Worm (Caenorhabditis elegans) whole organism, L1 larva: ENCODE data around the gene rab-14.

Experiments
- alr-1 ChIP-seq: fragments of 200-800 bp; sonication (Bioruptor generic); optimal IDR thresholded peaks from 2 replicates; lab custom pipeline; 2018; ENCODE audit warnings: borderline replicate concordance, mild to moderate bottlenecking, missing genetic modification characterization, missing compliant biosample characterization
- aly-2 ChIP-seq: fragments of 150-350 bp; optimal IDR thresholded peaks from 2 replicates; lab custom pipeline; 2014; ENCODE audit warnings: missing biosample characterization, missing genetic modification characterization
- blmp-1 ChIP-seq: fragments of 150-350 bp; optimal IDR thresholded peaks from 2 replicates; lab custom pipeline; 2014; ENCODE audit warnings: missing biosample characterization, missing genetic modification characterization
- ceh-8 ChIP-seq: fragments of 200-800 bp; sonication (Bioruptor generic); optimal IDR thresholded peaks from 2 replicates; lab custom pipeline; 2018; ENCODE audit warnings: mild to moderate bottlenecking, missing genetic modification characterization, moderate library complexity, missing compliant biosample characterization
- ceh-82 ChIP-seq, 3 experiments: fragments of 150-350 bp in 1 of 3; sonication (generic microtip) in 2 of 3; optimal IDR thresholded peaks; 2 replicates each; lab custom pipeline; 2014 to 2017; ENCODE audit warnings: missing biosample characterization in 3 of 3, missing genetic modification characterization in 3 of 3
- ceh-90 ChIP-seq: sonication (generic microtip); optimal IDR thresholded peaks from 2 replicates; lab custom pipeline; 2016; ENCODE audit warnings: missing genetic modification characterization, missing compliant biosample characterization
- ces-1 ChIP-seq: fragments of 150-350 bp; optimal IDR thresholded peaks from 2 replicates; lab custom pipeline; 2014; ENCODE audit warnings: missing biosample characterization, missing genetic modification reagents, missing genetic modification characterization
- dpl-1 ChIP-seq, 3 experiments: fragments of 150-350 bp in 2 of 3; sonication (generic microtip) in 1 of 3; optimal IDR thresholded peaks; 2 replicates each; lab custom pipeline; 2014 to 2017; ENCODE audit warnings: missing biosample characterization in 3 of 3, missing genetic modification characterization in 3 of 3, missing genetic modification reagents in 3 of 3
- efl-1 ChIP-seq, 4 experiments: fragments of 150-350 bp; optimal IDR thresholded peaks in 3 of 4; peaks in 1 of 4; 1 replicate in 1 of 4; 2 replicates in 3 of 4; lab custom pipeline; 2014; ENCODE audit warnings: missing biosample characterization in 2 of 4, missing genetic modification characterization in 2 of 4, missing genetic modification reagents in 2 of 4
- efl-3 ChIP-seq: fragments of 200-800 bp; sonication (Bioruptor generic); optimal IDR thresholded peaks from 2 replicates; lab custom pipeline; 2018; ENCODE audit warnings: mild to moderate bottlenecking, missing genetic modification characterization, missing compliant biosample characterization
- egl-27 ChIP-seq, 2 experiments: fragments of 150-350 bp in 1 of 2; sonication (generic microtip); optimal IDR thresholded peaks; 3 replicates each; lab custom pipeline; 2017 to 2018; ENCODE audit warnings: missing biosample characterization in 2 of 2, missing genetic modification characterization in 2 of 2, missing genetic modification reagents in 2 of 2
- elt-3 ChIP-seq, 6 experiments: fragments of 150-350 bp in 1 of 6; sonication (generic microtip); optimal IDR thresholded peaks; 2 replicates each; lab custom pipeline; 2017 to 2018; ENCODE audit warnings: missing biosample characterization in 6 of 6, missing genetic modification characterization in 6 of 6, inconsistent platforms in 1 of 6
- ets-5 ChIP-seq: fragments of 200-800 bp; sonication (Bioruptor generic); IDR thresholded peaks from 2 replicates; pipeline ENCODE4 v1.3.6; 2022; ENCODE audit warnings: missing genetic modification characterization, missing compliant biosample characterization
- fkh-10 ChIP-seq: sonication (generic microtip); optimal IDR thresholded peaks from 2 replicates; lab custom pipeline; 2017; ENCODE audit warnings: missing biosample characterization, missing genetic modification reagents, missing genetic modification characterization
- fkh-4 ChIP-seq: sonication (generic microtip); optimal IDR thresholded peaks from 2 replicates; lab custom pipeline; 2016; ENCODE audit warnings: missing compliant biosample characterization, missing genetic modification characterization, borderline replicate concordance
- grh-1 ChIP-seq: fragments of 200-800 bp; sonication (Bioruptor generic); IDR thresholded peaks from 2 replicates; pipeline ENCODE4 v1.3.6; 2022; ENCODE audit warnings: missing genetic modification reagents, missing genetic modification characterization, missing compliant biosample characterization
- hlh-17 ChIP-seq: fragments of 200-800 bp; sonication (Bioruptor generic); optimal IDR thresholded peaks from 2 replicates; lab custom pipeline; 2018; ENCODE audit warnings: missing genetic modification characterization, mild to moderate bottlenecking, missing compliant biosample characterization, moderate library complexity, borderline replicate concordance
- hlh-4 ChIP-seq: sonication (generic microtip); optimal IDR thresholded peaks from 2 replicates; lab custom pipeline; 2016; ENCODE audit warnings: mild to moderate bottlenecking, missing genetic modification characterization, missing compliant biosample characterization
- hpl-2 ChIP-seq: fragments of 150-350 bp; optimal IDR thresholded peaks from 2 replicates; lab custom pipeline; 2014; ENCODE audit warnings: missing biosample characterization, missing genetic modification reagents, missing genetic modification characterization
- irx-1 ChIP-seq: sonication (generic microtip); optimal IDR thresholded peaks from 2 replicates; lab custom pipeline; 2016; ENCODE audit warnings: missing genetic modification characterization, missing compliant biosample characterization
- isw-1 ChIP-seq: fragments of 200-800 bp; sonication (Bioruptor generic); IDR thresholded peaks from 2 replicates; pipeline ENCODE4 v1.3.6; 2022; ENCODE audit warnings: missing genetic modification characterization, missing compliant biosample characterization
- jun-1 ChIP-seq: fragments of 150-350 bp; optimal IDR thresholded peaks from 2 replicates; lab custom pipeline; 2014; ENCODE audit warnings: missing biosample characterization, missing genetic modification reagents, missing genetic modification characterization
- lin-13 ChIP-seq: fragments of 150-350 bp; optimal IDR thresholded peaks from 2 replicates; lab custom pipeline; 2014; ENCODE audit warnings: missing biosample characterization, missing genetic modification reagents, missing genetic modification characterization
- lin-14 ChIP-seq: fragments of 200-800 bp; sonication (Bioruptor generic); optimal IDR thresholded peaks from 2 replicates; lab custom pipeline; 2018; ENCODE audit warnings: mild to moderate bottlenecking, missing genetic modification characterization, moderate library complexity, missing compliant biosample characterization
- lin-15B ChIP-seq: fragments of 150-350 bp; sonication (generic microtip); optimal IDR thresholded peaks from 3 replicates; lab custom pipeline; 2014; ENCODE audit warnings: missing biosample characterization, missing genetic modification characterization
- lin-35 ChIP-seq, 2 experiments: fragments of 150-350 bp; optimal IDR thresholded peaks; 2 replicates each; lab custom pipeline; 2014; ENCODE audit warnings: missing biosample characterization in 2 of 2, missing genetic modification characterization in 2 of 2, missing genetic modification reagents in 2 of 2
- lin-39 ChIP-seq: fragments of 150-350 bp; optimal IDR thresholded peaks from 2 replicates; lab custom pipeline; 2014; ENCODE audit warnings: missing biosample characterization, missing genetic modification reagents, missing genetic modification characterization
- lir-3 ChIP-seq: sonication (generic microtip); optimal IDR thresholded peaks from 2 replicates; lab custom pipeline; 2016; ENCODE audit warnings: mild to moderate bottlenecking, missing genetic modification characterization, moderate library complexity, missing compliant biosample characterization; ENCODE audit not compliant: poor library complexity
- mdl-1 ChIP-seq, 2 experiments: fragments of 150-350 bp; optimal IDR thresholded peaks; 2 replicates each; lab custom pipeline; 2014 to 2017; ENCODE audit warnings: missing biosample characterization in 2 of 2, missing genetic modification characterization in 2 of 2, inconsistent platforms in 1 of 2
- mef-2 ChIP-seq: fragments of 150-350 bp; optimal IDR thresholded peaks from 2 replicates; lab custom pipeline; 2014; ENCODE audit warnings: missing biosample characterization, missing genetic modification characterization
- mep-1 ChIP-seq: fragments of 150-350 bp; optimal IDR thresholded peaks from 2 replicates; lab custom pipeline; 2014; ENCODE audit warnings: missing biosample characterization, missing genetic modification characterization
- nhr-19 ChIP-seq: fragments of 200-800 bp; sonication (Bioruptor generic); conservative IDR thresholded peaks from 2 replicates; pipeline ENCODE4 v1.3.6; 2022; ENCODE audit warnings: missing genetic modification characterization, missing compliant biosample characterization
- nhr-47 ChIP-seq: sonication (generic microtip); optimal IDR thresholded peaks from 2 replicates; lab custom pipeline; 2016; ENCODE audit warnings: mild to moderate bottlenecking, missing genetic modification characterization, moderate library complexity, missing compliant biosample characterization
- nhr-71 ChIP-seq: sonication (generic microtip); optimal IDR thresholded peaks from 2 replicates; lab custom pipeline; 2016; ENCODE audit warnings: mild to moderate bottlenecking, missing genetic modification characterization, moderate library complexity, missing compliant biosample characterization
- nhr-76 ChIP-seq: sonication (generic microtip); optimal IDR thresholded peaks from 2 replicates; lab custom pipeline; 2017; ENCODE audit warnings: missing biosample characterization, missing genetic modification characterization
- nhr-84 ChIP-seq: sonication (generic microtip); optimal IDR thresholded peaks from 2 replicates; lab custom pipeline; 2017; ENCODE audit warnings: missing biosample characterization, missing genetic modification characterization
- pag-3 ChIP-seq: sonication (generic microtip); optimal IDR thresholded peaks from 2 replicates; lab custom pipeline; 2017; ENCODE audit warnings: missing genetic modification characterization, mild to moderate bottlenecking, missing compliant biosample characterization, antibody characterized with exemption, borderline replicate concordance; ENCODE audit not compliant: insufficient read depth
- pax-3 ChIP-seq: fragments of 200-800 bp; sonication (Bioruptor generic); optimal IDR thresholded peaks from 2 replicates; lab custom pipeline; 2018; ENCODE audit warnings: mild to moderate bottlenecking, missing genetic modification characterization, moderate library complexity, missing compliant biosample characterization
- rnt-1 ChIP-seq: sonication (generic microtip); optimal IDR thresholded peaks from 2 replicates; lab custom pipeline; 2016; ENCODE audit warnings: mild to moderate bottlenecking, missing genetic modification characterization, moderate library complexity, missing compliant biosample characterization
- snpc-4 ChIP-seq: fragments of 150-350 bp; optimal IDR thresholded peaks from 2 replicates; lab custom pipeline; 2014; ENCODE audit warnings: missing biosample characterization, missing genetic modification characterization
- snu-23 ChIP-seq: sonication (generic microtip); optimal IDR thresholded peaks from 2 replicates; lab custom pipeline; 2016; ENCODE audit warnings: missing genetic modification characterization, missing compliant biosample characterization
- sox-4 ChIP-seq: sonication (generic microtip); optimal IDR thresholded peaks from 2 replicates; lab custom pipeline; 2016; ENCODE audit warnings: missing genetic modification characterization, missing compliant biosample characterization
- sptf-1 ChIP-seq: fragments of 150-350 bp; optimal IDR thresholded peaks from 2 replicates; lab custom pipeline; 2014; ENCODE audit warnings: missing biosample characterization, missing genetic modification characterization
- sup-37 ChIP-seq: fragments of 200-800 bp; sonication (Bioruptor generic); optimal IDR thresholded peaks from 2 replicates; lab custom pipeline; 2018; ENCODE audit warnings: mild to moderate bottlenecking, missing genetic modification characterization, missing compliant biosample characterization
- unc-130 ChIP-seq: fragments of 150-350 bp; optimal IDR thresholded peaks from 2 replicates; lab custom pipeline; 2017; ENCODE audit warnings: missing biosample characterization, missing genetic modification characterization, inconsistent platforms
- unc-30 ChIP-seq: sonication (generic microtip); optimal IDR thresholded peaks from 2 replicates; lab custom pipeline; 2017; ENCODE audit warnings: missing biosample characterization, missing genetic modification characterization
- unc-98 ChIP-seq: fragments of 200-800 bp; sonication (Bioruptor generic); IDR thresholded peaks from 2 replicates; pipeline ENCODE4 v1.3.6; 2022; ENCODE audit warnings: missing genetic modification characterization, missing compliant biosample characterization
- vab-15 ChIP-seq: sonication (generic microtip); optimal IDR thresholded peaks from 2 replicates; lab custom pipeline; 2017; ENCODE audit warnings: missing genotype, mild to moderate bottlenecking, missing genetic modification characterization, missing compliant biosample characterization
- zag-1 ChIP-seq: fragments of 150-350 bp; optimal IDR thresholded peaks from 2 replicates; lab custom pipeline; 2014; ENCODE audit warnings: missing biosample characterization, missing genetic modification characterization
- ztf-4 ChIP-seq: fragments of 150-350 bp; optimal IDR thresholded peaks from 2 replicates; lab custom pipeline; 2014; ENCODE audit warnings: missing biosample characterization, missing genetic modification characterization

rab-14 gene

ce11 chrX:15609698-15610097, 3.3 kb upstream of the rab-14 start:
- TF ChIP-seq unc-30 (tag; lab: Kevin White, UChicago) (no peak), efl-1 (optimal IDR thresholded peaks at IDR 0.05; lab: Kevin White, UChicago) (no peak), efl-1 (GFP tag; optimal IDR thresholded peaks at IDR 0.05 in 1 of 2; lab: Kevin White, UChicago) (peak in 1 of 2 experiments; percentile 69)

ce11 chrX:15608593-15608992, 2.2 kb upstream of the rab-14 start:
- TF ChIP-seq lin-14 (peak; percentile 54), mdl-1 (tag; optimal IDR thresholded peaks at IDR 0.05; lab: Kevin White, UChicago) (peak in 1 of 2 experiments; percentile 45), ceh-8 (GFP tag; lab: Kevin White, UChicago) (no peak), ceh-90 (tag; lab: Kevin White, UChicago) (no peak), ces-1 (GFP tag; lab: Kevin White, UChicago) (no peak), pax-3 (tag; lab: Kevin White, UChicago) (no peak), blmp-1 (tag; lab: Kevin White, UChicago) (no peak), lin-39 (tag; lab: Kevin White, UChicago) (no peak), pag-3 (tag; lab: Kevin White, UChicago) (no peak), mep-1 (no peak), lin-15B (tag; lab: Kevin White, UChicago) (no peak), elt-3 (tag; optimal IDR thresholded peaks at IDR 0.05; lab: Kevin White, UChicago) (no peak), fkh-4 (tag; lab: Kevin White, UChicago) (no peak), aly-2 (tag; lab: Kevin White, UChicago) (peak; percentile 4), fkh-10 (GFP tag; lab: Kevin White, UChicago) (no peak), efl-3 (GFP tag; lab: Kevin White, UChicago) (no peak), ztf-4 (tag; lab: Kevin White, UChicago) (no peak), unc-130 (tag; lab: Kevin White, UChicago) (no peak), sup-37 (GFP tag; lab: Kevin White, UChicago) (no peak), jun-1 (no peak), alr-1 (tag; lab: Kevin White, UChicago) (no peak), hpl-2 (GFP tag; lab: Kevin White, UChicago) (no peak), sptf-1 (no peak), snu-23 (GFP tag; lab: Kevin White, UChicago) (no peak), sox-4 (tag; lab: Kevin White, UChicago) (no peak), nhr-76 (no peak), ceh-82 (tag; optimal IDR thresholded peaks at IDR 0.05; lab: Kevin White, UChicago) (no peak), nhr-71 (peak; percentile 69), nhr-19 (GFP tag; lab: Robert Waterston, UW) (no peak), nhr-84 (no peak), zag-1 (tag; lab: Kevin White, UChicago) (no peak), grh-1 (GFP tag; lab: Robert Waterston, UW) (no peak), hlh-4 (no peak), hlh-17 (no peak), isw-1 (GFP tag; lab: Robert Waterston, UW) (no peak), nhr-47 (tag; lab: Kevin White, UChicago) (peak; percentile 57), vab-15 (tag; lab: Kevin White, UChicago) (no peak), snpc-4 (tag; lab: Kevin White, UChicago) (no peak), lin-35 (GFP tag; optimal IDR thresholded peaks at IDR 0.05; lab: Kevin White, UChicago) (no peak), egl-27 (tag; optimal IDR thresholded peaks at IDR 0.05; lab: Kevin White, UChicago) (no peak), dpl-1 (GFP tag; optimal IDR thresholded peaks at IDR 0.05; lab: Kevin White, UChicago) (no peak), lin-13 (GFP tag; lab: Kevin White, UChicago) (peak; percentile 19), unc-98 (GFP tag; lab: Robert Waterston, UW) (no peak), lir-3 (tag; lab: Kevin White, UChicago) (no peak), ets-5 (GFP tag; lab: Robert Waterston, UW) (no peak), irx-1 (tag; lab: Kevin White, UChicago) (no peak), mef-2 (no peak), rnt-1 (tag; lab: Kevin White, UChicago) (no peak)
